Fruit fly (Drosophila melanogaster) whole organism, embryonic: ENCODE data around the gene Arp3.

ENCODE experiments used
- Abd-B ChIP-seq: fragments of 200-800 bp; sonication (Bioruptor generic); optimal IDR thresholded peaks from 2 replicates; lab custom pipeline; 2018; ENCODE audit warnings: missing biosample characterization, mild to moderate bottlenecking, missing genetic modification characterization, moderate library complexity
- CG10431 ChIP-seq: fragments of 200-800 bp; sonication (Bioruptor generic); optimal IDR thresholded peaks from 3 replicates; lab custom pipeline; 2018; ENCODE audit warnings: missing biosample characterization, mild to moderate bottlenecking, missing genetic modification characterization
- CG11456 ChIP-seq: fragments of 200-800 bp; sonication (Bioruptor generic); IDR thresholded peaks from 3 replicates; pipeline ENCODE4 v1.3.6; 2022; ENCODE audit warnings: missing biosample characterization, missing genetic modification characterization
- CG15696 ChIP-seq: fragments of 200-800 bp; sonication (Bioruptor generic); optimal IDR thresholded peaks from 2 replicates; lab custom pipeline; 2019; ENCODE audit warnings: missing biosample characterization, mild to moderate bottlenecking, missing genetic modification characterization, moderate library complexity
- CG1603 ChIP-seq: fragments of 200-800 bp; sonication (Bioruptor generic); optimal IDR thresholded peaks from 2 replicates; lab custom pipeline; 2019; ENCODE audit warnings: missing biosample characterization, mild to moderate bottlenecking, missing genetic modification characterization, moderate library complexity
- CG18764 ChIP-seq: fragments of 200-800 bp; sonication (Bioruptor generic); optimal IDR thresholded peaks from 3 replicates; lab custom pipeline; 2016; ENCODE audit warnings: missing biosample characterization, missing genetic modification characterization
- CG2120 ChIP-seq: fragments of 200-800 bp; sonication (Bioruptor generic); optimal IDR thresholded peaks from 3 replicates; lab custom pipeline; 2016; ENCODE audit warnings: missing biosample characterization, missing genetic modification characterization
- CG2202 ChIP-seq: fragments of 200-800 bp; sonication (Bioruptor generic); optimal IDR thresholded peaks from 2 replicates; lab custom pipeline; 2018; ENCODE audit warnings: missing biosample characterization, mild to moderate bottlenecking, missing genetic modification characterization
- CG2889 ChIP-seq: fragments of 200-800 bp; sonication (Bioruptor generic); IDR thresholded peaks from 3 replicates; pipeline ENCODE4 v1.3.6; 2022; ENCODE audit warnings: missing biosample characterization, missing genetic modification characterization
- CG31365 ChIP-seq: fragments of 200-800 bp; sonication (Bioruptor generic); optimal IDR thresholded peaks from 2 replicates; lab custom pipeline; 2018; ENCODE audit warnings: missing biosample characterization, mild to moderate bottlenecking, missing genetic modification characterization
- CG31441 ChIP-seq: fragments of 200-800 bp; sonication (Bioruptor generic); IDR thresholded peaks from 2 replicates; pipeline ENCODE4 v1.3.6; 2022; ENCODE audit warnings: missing biosample characterization, missing genetic modification characterization
- CG32532 ChIP-seq: fragments of 200-800 bp; sonication (Bioruptor generic); IDR thresholded peaks from 2 replicates; pipeline ENCODE4 v1.3.6; 2022; ENCODE audit warnings: missing biosample characterization, missing genetic modification characterization
- CG42726 ChIP-seq: fragments of 200-800 bp; sonication (Bioruptor generic); IDR thresholded peaks from 2 replicates; pipeline ENCODE4 v1.3.6; 2022; ENCODE audit warnings: missing biosample characterization, missing genetic modification characterization; ENCODE audit not compliant: partially characterized antibody
- CG4360 ChIP-seq: fragments of 200-800 bp; sonication (Bioruptor generic); IDR thresholded peaks from 2 replicates; pipeline ENCODE4 v1.3.6; 2022; ENCODE audit warnings: missing biosample characterization, missing genetic modification characterization
- CG5245 ChIP-seq: fragments of 200-800 bp; sonication (Bioruptor generic); optimal IDR thresholded peaks from 3 replicates; lab custom pipeline; 2016; ENCODE audit warnings: missing biosample characterization, missing genetic modification characterization
- CG6689 ChIP-seq: fragments of 200-800 bp; sonication (Bioruptor generic); IDR thresholded peaks from 2 replicates; pipeline ENCODE4 v1.3.6; 2022; ENCODE audit warnings: missing biosample characterization, missing genetic modification characterization
- CG7556 ChIP-seq: fragments of 200-800 bp; sonication (Bioruptor generic); optimal IDR thresholded peaks from 2 replicates; lab custom pipeline; 2017; ENCODE audit warnings: missing biosample characterization, mild to moderate bottlenecking, missing genetic modification characterization
- CG8388 ChIP-seq: fragments of 200-800 bp; sonication (Bioruptor generic); optimal IDR thresholded peaks from 2 replicates; lab custom pipeline; 2019; ENCODE audit warnings: missing biosample characterization, mild to moderate bottlenecking, missing genetic modification characterization, moderate library complexity
- CoRest ChIP-seq: fragments of 200-800 bp; sonication (Bioruptor generic); optimal IDR thresholded peaks from 3 replicates; lab custom pipeline; 2018; ENCODE audit warnings: missing biosample characterization, mild to moderate bottlenecking, missing genetic modification characterization, moderate library complexity
- D19A ChIP-seq: fragments of 200-800 bp; optimal IDR thresholded peaks from 3 replicates; lab custom pipeline; 2019; ENCODE audit warnings: missing biosample characterization, mild to moderate bottlenecking, missing genetic modification characterization, moderate library complexity
- D19B ChIP-seq: fragments of 200-800 bp; sonication (Bioruptor generic); optimal IDR thresholded peaks from 2 replicates; lab custom pipeline; 2017; ENCODE audit warnings: missing biosample characterization, mild to moderate bottlenecking, missing genetic modification characterization
- Doc2 ChIP-seq: fragments of 200-800 bp; sonication (Bioruptor generic); IDR thresholded peaks from 2 replicates; pipeline ENCODE4 v1.3.6; 2022; ENCODE audit warnings: missing biosample characterization, missing genetic modification characterization
- Hand ChIP-seq: fragments of 200-800 bp; sonication (Bioruptor generic); optimal IDR thresholded peaks from 2 replicates; lab custom pipeline; 2017; ENCODE audit warnings: mild to moderate bottlenecking, missing biosample characterization, missing genetic modification reagents, missing genetic modification characterization
- Myb ChIP-seq: fragments of 200-800 bp; sonication (Bioruptor generic); optimal IDR thresholded peaks from 2 replicates; lab custom pipeline; 2016; ENCODE audit warnings: missing biosample characterization, missing genetic modification characterization
- Oli ChIP-seq: fragments of 200-800 bp; sonication (Bioruptor generic); optimal IDR thresholded peaks from 2 replicates; lab custom pipeline; 2018; ENCODE audit warnings: missing biosample characterization, mild to moderate bottlenecking, missing genetic modification characterization, moderate library complexity
- Poxn ChIP-seq: fragments of 200-800 bp; sonication (Bioruptor generic); IDR thresholded peaks from 2 replicates; pipeline ENCODE4 v1.3.6; 2022; ENCODE audit warnings: missing biosample characterization, missing genetic modification characterization
- Ravus ChIP-seq: fragments of 200-800 bp; sonication (Bioruptor generic); IDR thresholded peaks from 2 replicates; pipeline ENCODE4 v1.3.6; 2022; ENCODE audit warnings: missing biosample characterization, missing genetic modification characterization
- Rx ChIP-seq: fragments of 200-800 bp; sonication (Bioruptor generic); IDR thresholded peaks from 2 replicates; pipeline ENCODE4 v1.3.6; 2022; ENCODE audit warnings: missing biosample characterization, missing genetic modification characterization
- ab ChIP-seq: fragments of 200-800 bp; sonication (Bioruptor generic); optimal IDR thresholded peaks from 2 replicates; lab custom pipeline; 2016; ENCODE audit warnings: missing biosample characterization, missing genetic modification characterization
- abd-A ChIP-seq: fragments of 200-800 bp; sonication (Bioruptor generic); optimal IDR thresholded peaks from 3 replicates; lab custom pipeline; 2019; ENCODE audit warnings: missing biosample characterization, mild to moderate bottlenecking, missing genetic modification characterization, moderate library complexity
- az2 ChIP-seq: fragments of 200-800 bp; sonication (Bioruptor generic); optimal IDR thresholded peaks from 3 replicates; lab custom pipeline; 2016; ENCODE audit warnings: missing biosample characterization, missing genetic modification characterization
- corto ChIP-seq: fragments of 200-800 bp; sonication (Bioruptor generic); optimal IDR thresholded peaks from 2 replicates; lab custom pipeline; 2016; ENCODE audit warnings: missing biosample characterization, mild to moderate bottlenecking, missing genetic modification characterization, moderate library complexity
- exex ChIP-seq: fragments of 200-800 bp; sonication (Bioruptor generic); optimal IDR thresholded peaks from 4 replicates; lab custom pipeline; 2018; ENCODE audit warnings: missing biosample characterization, mild to moderate bottlenecking, missing genetic modification characterization, moderate library complexity
- fd102C ChIP-seq: fragments of 200-800 bp; sonication (Bioruptor generic); optimal IDR thresholded peaks from 2 replicates; lab custom pipeline; 2018; ENCODE audit warnings: missing biosample characterization, mild to moderate bottlenecking, missing genetic modification characterization, moderate library complexity
- fd96Cb ChIP-seq: fragments of 200-800 bp; sonication (Bioruptor generic); optimal IDR thresholded peaks from 2 replicates; lab custom pipeline; 2018; ENCODE audit warnings: missing biosample characterization, mild to moderate bottlenecking, missing genetic modification characterization, moderate library complexity
- ftz-f1 ChIP-seq: fragments of 200-800 bp; sonication (Bioruptor generic); optimal IDR thresholded peaks from 2 replicates; lab custom pipeline; 2016; ENCODE audit warnings: missing biosample characterization, missing genetic modification characterization
- gsb ChIP-seq: fragments of 200-800 bp; sonication (Bioruptor generic); IDR thresholded peaks from 2 replicates; pipeline ENCODE4 v1.3.6; 2022; ENCODE audit warnings: missing biosample characterization, missing genetic modification characterization
- inv ChIP-seq: fragments of 200-800 bp; sonication (Bioruptor generic); IDR thresholded peaks from 2 replicates; pipeline ENCODE4 v1.3.6; 2022; ENCODE audit warnings: missing biosample characterization, missing genetic modification characterization; ENCODE audit not compliant: partially characterized antibody
- mam ChIP-seq: fragments of 200-800 bp; sonication (Bioruptor generic); optimal IDR thresholded peaks from 3 replicates; lab custom pipeline; 2016; ENCODE audit warnings: missing biosample characterization, missing genetic modification characterization
- nerfin-1 ChIP-seq: fragments of 200-800 bp; sonication (Bioruptor generic); optimal IDR thresholded peaks from 3 replicates; lab custom pipeline; 2019; ENCODE audit warnings: missing biosample characterization, mild to moderate bottlenecking, missing genetic modification characterization, moderate library complexity
- nerfin-2 ChIP-seq: fragments of 200-800 bp; sonication (Bioruptor generic); IDR thresholded peaks from 2 replicates; pipeline ENCODE4 v1.3.6; 2022; ENCODE audit warnings: missing biosample characterization, missing genetic modification characterization; ENCODE audit not compliant: partially characterized antibody
- nom ChIP-seq: fragments of 200-800 bp; sonication (Bioruptor generic); optimal IDR thresholded peaks from 2 replicates; lab custom pipeline; 2017; ENCODE audit warnings: missing biosample characterization, missing genetic modification characterization, mild to moderate bottlenecking, moderate library complexity, missing genetic modification reagents
- pho ChIP-seq: fragments of 200-800 bp; sonication (Bioruptor generic); optimal IDR thresholded peaks from 2 replicates; lab custom pipeline; 2016; ENCODE audit warnings: missing biosample characterization, missing genetic modification characterization
- pnt ChIP-seq: fragments of 200-800 bp; sonication (Bioruptor generic); optimal IDR thresholded peaks from 3 replicates; lab custom pipeline; 2016; ENCODE audit warnings: missing biosample characterization, missing genetic modification characterization
- psq ChIP-seq: fragments of 200-800 bp; sonication (Bioruptor generic); optimal IDR thresholded peaks from 2 replicates; lab custom pipeline; 2017; ENCODE audit warnings: missing biosample characterization, missing genetic modification characterization
- sens ChIP-seq: fragments of 200-800 bp; sonication (Bioruptor generic); peaks from one replicate; lab custom pipeline; 2016; ENCODE audit warnings: missing biosample characterization, missing genetic modification characterization
- sisA ChIP-seq: fragments of 200-800 bp; sonication (Bioruptor generic); IDR thresholded peaks from 2 replicates; pipeline ENCODE4 v1.3.6; 2022; ENCODE audit warnings: missing biosample characterization, missing genetic modification characterization
- sr ChIP-seq: fragments of 200-800 bp; sonication (Bioruptor generic); IDR thresholded peaks from 3 replicates; pipeline ENCODE4 v1.3.6; 2022; ENCODE audit warnings: missing biosample characterization, missing genetic modification characterization
- stc ChIP-seq: fragments of 200-800 bp; sonication (Bioruptor generic); IDR thresholded peaks from 2 replicates; pipeline ENCODE4 v1.3.6; 2022; ENCODE audit warnings: missing biosample characterization, missing genetic modification characterization
- tgo ChIP-seq: fragments of 200-800 bp; sonication (Bioruptor generic); IDR thresholded peaks from 3 replicates; pipeline ENCODE4 v1.3.6; 2022; ENCODE audit warnings: missing biosample characterization, missing genetic modification characterization
- tx ChIP-seq: fragments of 200-800 bp; sonication (Bioruptor generic); optimal IDR thresholded peaks from 2 replicates; lab custom pipeline; 2016; ENCODE audit warnings: missing biosample characterization, missing genetic modification characterization

Arp3 gene

DNA sequence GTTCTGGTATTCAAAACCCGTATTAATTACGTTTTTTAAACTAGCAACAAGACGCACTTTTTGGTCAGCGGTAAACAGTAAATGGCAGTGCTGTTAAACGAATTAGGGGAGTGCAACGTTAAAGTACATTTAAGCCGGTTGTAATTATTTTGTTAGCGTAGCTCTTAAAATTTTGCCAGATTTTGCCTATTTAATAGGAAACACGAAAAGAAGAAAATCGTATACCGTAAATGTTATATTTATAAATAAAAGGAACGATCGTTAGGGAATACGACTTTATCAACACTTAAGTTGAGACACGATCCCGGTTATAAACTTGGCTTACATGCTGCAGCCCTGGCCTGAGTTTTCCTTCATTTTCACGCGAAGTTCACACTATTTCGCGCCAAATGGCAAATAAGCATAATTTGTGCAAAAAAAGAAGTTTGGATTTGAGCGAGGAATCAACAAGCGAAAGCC, 21.8 kb upstream of the Arp3 start, which contains the start of the genes Setx and mus301 (continued):
- TF ChIP-seq CG5245 (GFP tag; lab: Kevin White, UChicago) (peak; percentile 67), CoRest (peak; percentile 89), CG4360 (no peak), sisA (peak; percentile 78), CG11456 (GFP tag; lab: Robert Waterston, UW) (peak; percentile 87), sr (no peak), nom (GFP tag; lab: Kevin White, UChicago) (no peak), sens (GFP tag; lab: Kevin White, UChicago) (peak; percentile 96), nerfin-2 (GFP tag; lab: Robert Waterston, UW) (no peak), ab (peak; percentile 65), Abd-B (GFP tag; lab: Kevin White, UChicago) (peak; percentile 89), Ravus (no peak), exex (no peak), Poxn (GFP tag; lab: Robert Waterston, UW) (no peak), Oli (tag; lab: Kevin White, UChicago) (peak; percentile 55), mam (GFP tag; lab: Kevin White, UChicago) (peak; percentile 87), CG7556 (GFP tag; lab: Kevin White, UChicago) (peak; percentile 75), psq (GFP tag; lab: Kevin White, UChicago) (peak; percentile 42), fd96Cb (tag; lab: Kevin White, UChicago) (peak; percentile 66), D19B (GFP tag; lab: Kevin White, UChicago) (no peak), fd102C (no peak), CG32532 (peak; percentile 68), CG31365 (tag; lab: Kevin White, UChicago) (no peak), Doc2 (GFP tag; lab: Robert Waterston, UW) (no peak), stc (GFP tag; lab: Robert Waterston, UW) (no peak), az2 (GFP tag; lab: Kevin White, UChicago) (peak; percentile 77), abd-A (no peak), CG31441 (GFP tag; lab: Robert Waterston, UW) (no peak), tx (GFP tag; lab: Kevin White, UChicago) (peak; percentile 76), CG42726 (GFP tag; lab: Robert Waterston, UW) (no peak), pho (GFP tag; lab: Kevin White, UChicago) (peak; percentile 88), CG8388 (GFP tag; lab: Kevin White, UChicago) (peak; percentile 51), CG2120 (GFP tag; lab: Kevin White, UChicago) (peak; percentile 94), D19A (tag; lab: Kevin White, UChicago) (no peak), Myb (GFP tag; lab: Kevin White, UChicago) (peak; percentile 83), CG18764 (GFP tag; lab: Kevin White, UChicago) (peak; percentile 79), ftz-f1 (GFP tag; lab: Kevin White, UChicago) (peak; percentile 46), pnt (GFP tag; lab: Kevin White, UChicago) (peak; percentile 76), CG10431 (GFP tag; lab: Kevin White, UChicago) (peak; percentile 29), Hand (GFP tag; lab: Kevin White, UChicago) (no peak), CG1603 (tag; lab: Kevin White, UChicago) (peak; percentile 63), gsb (GFP tag; lab: Robert Waterston, UW) (peak; percentile 59; the same call in 1 of the 2 replicates), CG15696 (tag; lab: Kevin White, UChicago) (peak; percentile 73), CG2889 (peak; percentile 44; the same call in 1 of the 3 replicates), nerfin-1 (tag; lab: Kevin White, UChicago) (peak; percentile 62), inv (no peak; the same call in 1 of the 2 replicates), Rx (GFP tag; lab: Robert Waterston, UW) (peak; percentile 12; the same call in 1 of the 2 replicates), CG2202 (tag; lab: Kevin White, UChicago) (peak; percentile 49), CG6689 (peak; percentile 58; the same call in 1 of the 2 replicates), tgo (GFP tag; lab: Robert Waterston, UW) (peak; percentile 67), corto (peak; percentile 11)
